Fruit fly (Drosophila melanogaster) whole organism, embryonic: ENCODE data around the gene RunxB.

ENCODE experiments used
- Atf3 ChIP-seq: fragments of 200-800 bp; sonication (Bioruptor generic); optimal IDR thresholded peaks from 3 replicates; lab custom pipeline; 2016; ENCODE audit warnings: missing biosample characterization, missing genetic modification characterization
- CG10431 ChIP-seq: fragments of 200-800 bp; sonication (Bioruptor generic); optimal IDR thresholded peaks from 3 replicates; lab custom pipeline; 2018; ENCODE audit warnings: missing biosample characterization, mild to moderate bottlenecking, missing genetic modification characterization
- CG11085 ChIP-seq: fragments of 200-800 bp; sonication (Bioruptor generic); IDR thresholded peaks from 2 replicates; pipeline ENCODE4 v1.3.6; 2022; ENCODE audit warnings: missing biosample characterization, missing genetic modification characterization
- CG11504 ChIP-seq: fragments of 200-800 bp; sonication (Bioruptor generic); optimal IDR thresholded peaks from 3 replicates; lab custom pipeline; 2019; ENCODE audit warnings: missing biosample characterization, mild to moderate bottlenecking, missing genetic modification characterization, moderate library complexity
- CG11696 ChIP-seq: fragments of 200-800 bp; sonication (Bioruptor generic); IDR thresholded peaks from 2 replicates; pipeline ENCODE4 v1.3.6; 2022; ENCODE audit warnings: missing biosample characterization, missing genetic modification characterization
- CG12236 ChIP-seq: fragments of 200-800 bp; sonication (Bioruptor generic); optimal IDR thresholded peaks from 2 replicates; lab custom pipeline; 2016; ENCODE audit warnings: missing biosample characterization, missing genetic modification characterization
- CG12659 ChIP-seq: fragments of 200-800 bp; sonication (Bioruptor generic); optimal IDR thresholded peaks from 3 replicates; lab custom pipeline; 2017; ENCODE audit warnings: mild to moderate bottlenecking, missing biosample characterization, missing genetic modification reagents, missing genetic modification characterization
- CG13287 ChIP-seq: fragments of 200-800 bp; sonication (Bioruptor generic); IDR thresholded peaks from 2 replicates; pipeline ENCODE4 v1.3.6; 2022; ENCODE audit warnings: missing biosample characterization, missing genetic modification characterization; ENCODE audit not compliant: partially characterized antibody
- CG13775 ChIP-seq: fragments of 200-800 bp; sonication (Bioruptor generic); optimal IDR thresholded peaks from 3 replicates; lab custom pipeline; 2017; ENCODE audit warnings: missing biosample characterization, mild to moderate bottlenecking, missing genetic modification characterization
- CG14860 ChIP-seq: fragments of 200-800 bp; sonication (Bioruptor generic); IDR thresholded peaks from 3 replicates; pipeline ENCODE4 v1.3.6; 2022; ENCODE audit warnings: missing biosample characterization, missing genetic modification characterization; ENCODE audit not compliant: partially characterized antibody
- CG16813 ChIP-seq: fragments of 200-800 bp; sonication (Bioruptor generic); IDR thresholded peaks from 3 replicates; pipeline ENCODE4 v1.3.6; 2022; ENCODE audit warnings: missing biosample characterization, missing genetic modification characterization; ENCODE audit not compliant: partially characterized antibody
- CG17802 ChIP-seq: fragments of 200-800 bp; sonication (Bioruptor generic); optimal IDR thresholded peaks from 2 replicates; lab custom pipeline; 2018; ENCODE audit warnings: missing biosample characterization, mild to moderate bottlenecking, missing genetic modification characterization, moderate library complexity
- CG18599 ChIP-seq: fragments of 200-800 bp; sonication (Bioruptor generic); optimal IDR thresholded peaks from 3 replicates; lab custom pipeline; 2017; ENCODE audit warnings: missing biosample characterization, missing genetic modification characterization, mild to moderate bottlenecking, moderate library complexity, missing genetic modification reagents
- CG2116 ChIP-seq: fragments of 200-800 bp; sonication (Bioruptor generic); optimal IDR thresholded peaks from 3 replicates; lab custom pipeline; 2018; ENCODE audit warnings: missing biosample characterization, mild to moderate bottlenecking, missing genetic modification characterization
- CG2889 ChIP-seq: fragments of 200-800 bp; sonication (Bioruptor generic); IDR thresholded peaks from 3 replicates; pipeline ENCODE4 v1.3.6; 2022; ENCODE audit warnings: missing biosample characterization, missing genetic modification characterization
- CG34376 ChIP-seq: fragments of 200-800 bp; sonication (Bioruptor generic); optimal IDR thresholded peaks from 2 replicates; lab custom pipeline; 2018; ENCODE audit warnings: missing biosample characterization, mild to moderate bottlenecking, missing genetic modification characterization
- CG4282 ChIP-seq: fragments of 200-800 bp; sonication (Bioruptor generic); optimal IDR thresholded peaks from 2 replicates; lab custom pipeline; 2016; ENCODE audit warnings: missing biosample characterization, missing genetic modification characterization
- CG4328 ChIP-seq: fragments of 200-800 bp; sonication (Bioruptor generic); optimal IDR thresholded peaks from 3 replicates; lab custom pipeline; 2017; ENCODE audit warnings: missing biosample characterization, missing genetic modification reagents, missing genetic modification characterization
- CG6813 ChIP-seq: fragments of 200-800 bp; sonication (Bioruptor generic); optimal IDR thresholded peaks from 2 replicates; lab custom pipeline; 2017; ENCODE audit warnings: missing biosample characterization, missing genetic modification characterization, mild to moderate bottlenecking, moderate library complexity, missing genetic modification reagents
- CG6854 ChIP-seq: fragments of 200-800 bp; sonication (Bioruptor generic); optimal IDR thresholded peaks from 3 replicates; lab custom pipeline; 2017; ENCODE audit warnings: missing biosample characterization, mild to moderate bottlenecking, missing genetic modification characterization
- CG7556 ChIP-seq: fragments of 200-800 bp; sonication (Bioruptor generic); optimal IDR thresholded peaks from 2 replicates; lab custom pipeline; 2017; ENCODE audit warnings: missing biosample characterization, mild to moderate bottlenecking, missing genetic modification characterization
- CkIIα-i1 ChIP-seq: fragments of 200-800 bp; sonication (Bioruptor generic); IDR thresholded peaks from 2 replicates; pipeline ENCODE4 v1.3.6; 2022; ENCODE audit warnings: missing biosample characterization, missing genetic modification characterization
- Dfd ChIP-seq, 2 experiments: fragments of >200 bp; optimal IDR thresholded peaks; 2 replicates each; lab custom pipeline; 2017; ENCODE audit warnings: missing biosample characterization in 2 of 2, missing genetic modification characterization in 2 of 2
- Drgx ChIP-seq: fragments of 200-800 bp; sonication (Bioruptor generic); IDR thresholded peaks from 2 replicates; pipeline ENCODE4 v1.3.6; 2022; ENCODE audit warnings: missing biosample characterization, missing genetic modification characterization
- ERR ChIP-seq: fragments of 200-800 bp; sonication (Bioruptor generic); optimal IDR thresholded peaks from 2 replicates; lab custom pipeline; 2016; ENCODE audit warnings: missing biosample characterization, missing genetic modification characterization
- Ets65A ChIP-seq: fragments of 200-800 bp; sonication (Bioruptor generic); peaks from one replicate; lab custom pipeline; 2016; ENCODE audit warnings: missing biosample characterization, missing genetic modification characterization
- Fer2 ChIP-seq: fragments of 200-800 bp; sonication (Bioruptor generic); optimal IDR thresholded peaks from 2 replicates; lab custom pipeline; 2018; ENCODE audit warnings: missing biosample characterization, mild to moderate bottlenecking, missing genetic modification characterization, moderate library complexity
- H2.0 ChIP-seq: fragments of 200-800 bp; sonication (Bioruptor generic); IDR thresholded peaks from 2 replicates; pipeline ENCODE4 v1.3.6; 2022; ENCODE audit warnings: missing biosample characterization, missing genetic modification characterization
- Hmx ChIP-seq: fragments of 200-800 bp; sonication (Bioruptor generic); optimal IDR thresholded peaks from 2 replicates; lab custom pipeline; 2016; ENCODE audit warnings: missing biosample characterization, missing genetic modification characterization
- Meics ChIP-seq: fragments of 200-800 bp; sonication (Bioruptor generic); optimal IDR thresholded peaks from 2 replicates; lab custom pipeline; 2017; ENCODE audit warnings: missing biosample characterization, mild to moderate bottlenecking, missing genetic modification characterization
- NfI ChIP-seq: fragments of 200-800 bp; sonication (Bioruptor generic); optimal IDR thresholded peaks from 3 replicates; lab custom pipeline; 2018; ENCODE audit warnings: missing biosample characterization, mild to moderate bottlenecking, missing genetic modification characterization, moderate library complexity
- Six4 ChIP-seq: fragments of 200-800 bp; sonication (Bioruptor generic); optimal IDR thresholded peaks from 2 replicates; lab custom pipeline; 2016; ENCODE audit warnings: missing biosample characterization, missing genetic modification characterization
- Sox102F ChIP-seq: fragments of 200-800 bp; sonication (Bioruptor generic); optimal IDR thresholded peaks from 2 replicates; lab custom pipeline; 2018; ENCODE audit warnings: missing biosample characterization, mild to moderate bottlenecking, missing genetic modification characterization, moderate library complexity
- Stat92E ChIP-seq, 3 experiments: fragments of >200 bp in 2 of 3; fragments of 200-800 bp in 1 of 3; sonication (Bioruptor generic) in 1 of 3; optimal IDR thresholded peaks; 2 replicates each; lab custom pipeline; 2017 to 2019; ENCODE audit warnings: missing biosample characterization in 3 of 3, missing genetic modification characterization in 3 of 3, mild to moderate bottlenecking in 1 of 3, moderate library complexity in 1 of 3
- Xrp1 ChIP-seq: fragments of 200-800 bp; sonication (Bioruptor generic); IDR thresholded peaks from 2 replicates; pipeline ENCODE4 v1.3.6; 2022; ENCODE audit warnings: missing biosample characterization, missing genetic modification characterization
- bowl ChIP-seq: fragments of 200-800 bp; sonication (Bioruptor generic); IDR thresholded peaks from 2 replicates; pipeline ENCODE4 v1.3.6; 2022; ENCODE audit warnings: missing biosample characterization, missing genetic modification characterization
- btn ChIP-seq: fragments of 200-800 bp; sonication (Bioruptor generic); optimal IDR thresholded peaks from 2 replicates; lab custom pipeline; 2016; ENCODE audit warnings: missing biosample characterization, missing genetic modification characterization
- da ChIP-seq: fragments of 200-800 bp; sonication (Bioruptor generic); optimal IDR thresholded peaks from 2 replicates; lab custom pipeline; 2016; ENCODE audit warnings: missing biosample characterization, missing genetic modification characterization
- dati ChIP-seq: fragments of 200-800 bp; sonication (Bioruptor generic); IDR thresholded peaks from 2 replicates; pipeline ENCODE4 v1.3.6; 2022; ENCODE audit warnings: missing biosample characterization, missing genetic modification characterization
- fd96Cb ChIP-seq: fragments of 200-800 bp; sonication (Bioruptor generic); optimal IDR thresholded peaks from 2 replicates; lab custom pipeline; 2018; ENCODE audit warnings: missing biosample characterization, mild to moderate bottlenecking, missing genetic modification characterization, moderate library complexity
- ind ChIP-seq: fragments of 200-800 bp; sonication (Bioruptor generic); optimal IDR thresholded peaks from 3 replicates; lab custom pipeline; 2016; ENCODE audit warnings: missing biosample characterization, missing genetic modification characterization
- kay ChIP-seq: fragments of 200-800 bp; sonication (Bioruptor generic); optimal IDR thresholded peaks from 2 replicates; lab custom pipeline; 2016; ENCODE audit warnings: missing biosample characterization, missing genetic modification characterization
- lilli ChIP-seq: fragments of 200-800 bp; sonication (Bioruptor generic); optimal IDR thresholded peaks from 3 replicates; lab custom pipeline; 2016; ENCODE audit warnings: missing biosample characterization, missing genetic modification characterization
- maf-S ChIP-seq: fragments of 200-800 bp; sonication (Bioruptor generic); optimal IDR thresholded peaks from 2 replicates; lab custom pipeline; 2016; ENCODE audit warnings: missing biosample characterization, missing genetic modification characterization
- mirr ChIP-seq: fragments of 200-800 bp; sonication (Bioruptor generic); optimal IDR thresholded peaks from 3 replicates; lab custom pipeline; 2018; ENCODE audit warnings: missing biosample characterization, mild to moderate bottlenecking, missing genetic modification characterization
- nau ChIP-seq: fragments of 200-800 bp; sonication (Bioruptor generic); optimal IDR thresholded peaks from 3 replicates; lab custom pipeline; 2017; ENCODE audit warnings: missing biosample characterization, mild to moderate bottlenecking, missing genetic modification characterization, missing genetic modification reagents
- ro ChIP-seq: fragments of 200-800 bp; sonication (Bioruptor generic); IDR thresholded peaks from 2 replicates; pipeline ENCODE4 v1.3.6; 2022; ENCODE audit warnings: missing biosample characterization, missing genetic modification characterization
- scrt ChIP-seq: fragments of 200-800 bp; sonication (Bioruptor generic); optimal IDR thresholded peaks from 2 replicates; lab custom pipeline; 2018; ENCODE audit warnings: missing biosample characterization, mild to moderate bottlenecking, missing genetic modification characterization, moderate library complexity
- sisA ChIP-seq: fragments of 200-800 bp; sonication (Bioruptor generic); IDR thresholded peaks from 2 replicates; pipeline ENCODE4 v1.3.6; 2022; ENCODE audit warnings: missing biosample characterization, missing genetic modification characterization
- tna ChIP-seq: fragments of 200-800 bp; sonication (Bioruptor generic); IDR thresholded peaks from 2 replicates; pipeline ENCODE4 v1.3.6; 2022; ENCODE audit warnings: missing biosample characterization, missing genetic modification characterization; ENCODE audit not compliant: partially characterized antibody
- yki ChIP-seq: fragments of >200 bp; optimal IDR thresholded peaks from 3 replicates; lab custom pipeline; 2018

The RunxB gene

dm6 chrX:20510540-20510939, 27.8 kb upstream of the RunxB start, which contains the start of gene RhoGAP19D (continued):
- TF ChIP-seq H2.0 (peak; percentile 51; the same call in 1 of the 2 replicates), Atf3 (no peak), lilli (GFP tag; lab: Kevin White, UChicago) (peak; percentile 73), ERR (GFP tag; lab: Kevin White, UChicago) (peak; percentile 64), Fer2 (tag; lab: Kevin White, UChicago) (no peak), CG11085 (GFP tag; lab: Robert Waterston, UW) (peak; percentile 73), NfI (GFP tag; lab: Kevin White, UChicago) (peak; percentile 52), Stat92E (GFP tag; optimal IDR thresholded peaks at IDR 0.05; lab: Kevin White, UChicago) (no peak), CG10431 (GFP tag; lab: Kevin White, UChicago) (no peak), CG6813 (GFP tag; lab: Kevin White, UChicago) (peak; percentile 7), maf-S (peak; percentile 37), ind (GFP tag; lab: Kevin White, UChicago) (peak; percentile 66), dati (GFP tag; lab: Robert Waterston, UW) (no peak), CG14860 (GFP tag; lab: Robert Waterston, UW) (peak; percentile 83), tna (GFP tag; lab: Robert Waterston, UW) (peak; percentile 93), CG11696 (GFP tag; lab: Robert Waterston, UW) (no peak), sisA (GFP tag; lab: Robert Waterston, UW) (peak; percentile 44), CG4282 (GFP tag; lab: Kevin White, UChicago) (peak; percentile 10), Meics (GFP tag; lab: Kevin White, UChicago) (peak; percentile 14), CG2116 (peak; percentile 89), da (no peak), Ets65A (GFP tag; lab: Kevin White, UChicago) (peak; percentile 91), kay (GFP tag; lab: Kevin White, UChicago) (peak; percentile 40), CG2889 (GFP tag; lab: Robert Waterston, UW) (0 out of 3 replicates have a peak, but pooled peaks have one; percentile 30), scrt (GFP tag; lab: Kevin White, UChicago) (no peak), Sox102F (GFP tag; lab: Kevin White, UChicago) (peak; percentile 4), CG18599 (GFP tag; lab: Kevin White, UChicago) (peak; percentile 61), CG34376 (GFP tag; lab: Kevin White, UChicago) (peak; percentile 29), Hmx (GFP tag; lab: Kevin White, UChicago) (no peak), yki (lab: Kevin White, UChicago) (no peak), btn (no peak), CG16813 (GFP tag; lab: Robert Waterston, UW) (peak; percentile 96), fd96Cb (tag; lab: Kevin White, UChicago) (peak; percentile 8), CG13775 (GFP tag; lab: Kevin White, UChicago) (no peak), CG7556 (GFP tag; lab: Kevin White, UChicago) (no peak), Xrp1 (GFP tag; lab: Robert Waterston, UW) (peak; percentile 53; the same call in 1 of the 2 replicates), CG4328 (GFP tag; lab: Kevin White, UChicago) (no peak), mirr (GFP tag; lab: Kevin White, UChicago) (peak; percentile 49), Drgx (GFP tag; lab: Robert Waterston, UW) (0 out of 2 replicates have a peak, but pooled peaks have one; percentile 9), CkIIα-i1 (no peak), CG13287 (peak; percentile 94), CG11504 (tag; lab: Kevin White, UChicago) (peak; percentile 47), Six4 (GFP tag; lab: Kevin White, UChicago) (no peak), ro (GFP tag; lab: Robert Waterston, UW) (no peak), CG12236 (GFP tag; lab: Kevin White, UChicago) (no peak), CG6854 (GFP tag; lab: Kevin White, UChicago) (no peak), CG12659 (GFP tag; lab: Kevin White, UChicago) (peak; percentile 82), Dfd (GFP tag; optimal IDR thresholded peaks at IDR 0.05; lab: Kevin White, UChicago) (no peak), CG17802 (tag; lab: Kevin White, UChicago) (no peak), nau (GFP tag; lab: Kevin White, UChicago) (no peak), bowl (GFP tag; lab: Robert Waterston, UW) (no peak)
